Worm (Caenorhabditis elegans) whole organism, young adult: Measurements from ENCODE around the gene rsu-1.

Source experiments
- F39B2.1 ChIP-seq: fragments of 200-800 bp; sonication (Bioruptor generic); IDR thresholded peaks from 2 replicates; pipeline ENCODE4 v1.3.6; 2022; ENCODE audit warnings: missing genetic modification reagents, missing genetic modification characterization, missing compliant biosample characterization
- Y79H2A.3 ChIP-seq: fragments of 200-800 bp; sonication (Bioruptor generic); conservative IDR thresholded peaks from 2 replicates; pipeline ENCODE4 v1.3.6; 2022; ENCODE audit warnings: missing genetic modification reagents, missing genetic modification characterization, missing compliant biosample characterization
- ets-4 ChIP-seq: fragments of 200-800 bp; sonication (Bioruptor generic); optimal IDR thresholded peaks from 2 replicates; lab custom pipeline; 2018; ENCODE audit warnings: mild to moderate bottlenecking, missing genetic modification characterization, missing compliant biosample characterization
- him-1 ChIP-seq: sonication (generic microtip); optimal IDR thresholded peaks from 2 replicates; lab custom pipeline; 2016; ENCODE audit warnings: missing genotype, missing genetic modification reagents, missing genetic modification characterization, missing compliant biosample characterization
- hlh-26 ChIP-seq: fragments of 200-800 bp; sonication (Bioruptor generic); conservative IDR thresholded peaks from 2 replicates; pipeline ENCODE4 v1.3.6; 2022; ENCODE audit warnings: missing genetic modification reagents, missing genetic modification characterization, missing compliant biosample characterization
- hrde-1 ChIP-seq: sonication (generic microtip); optimal IDR thresholded peaks from 2 replicates; lab custom pipeline; 2016; ENCODE audit warnings: missing genetic modification characterization, mild to moderate bottlenecking, missing compliant biosample characterization, moderate library complexity, missing genotype, missing genetic modification reagents, borderline replicate concordance
- let-607 ChIP-seq, 2 experiments: fragments of 200-800 bp in 1 of 2; sonication (Bioruptor generic) in 1 of 2; sonication (generic microtip) in 1 of 2; optimal IDR thresholded peaks; 2 replicates each; lab custom pipeline; 2016 to 2018; ENCODE audit warnings: mild to moderate bottlenecking in 2 of 2, missing compliant biosample characterization in 2 of 2, missing genetic modification characterization in 2 of 2, moderate library complexity in 2 of 2, missing genotype in 1 of 2
- madf-10 ChIP-seq: sonication (generic microtip); optimal IDR thresholded peaks from 2 replicates; lab custom pipeline; 2016; ENCODE audit warnings: mild to moderate bottlenecking, missing genetic modification characterization, missing compliant biosample characterization
- nfya-2 ChIP-seq: fragments of 200-800 bp; sonication (Bioruptor generic); IDR thresholded peaks from 2 replicates; pipeline ENCODE4 v1.3.6; 2022; ENCODE audit warnings: missing genetic modification reagents, missing genetic modification characterization, missing compliant biosample characterization
- nhr-90 ChIP-seq: sonication (generic microtip); optimal IDR thresholded peaks from 2 replicates; lab custom pipeline; 2016; ENCODE audit warnings: missing genotype, mild to moderate bottlenecking, missing genetic modification characterization, missing compliant biosample characterization
- pbrm-1 ChIP-seq: fragments of 200-800 bp; sonication (Bioruptor generic); IDR thresholded peaks from 2 replicates; pipeline ENCODE4 v1.3.6; 2022; ENCODE audit warnings: missing genetic modification reagents, missing genetic modification characterization, missing compliant biosample characterization
- tbp1 ChIP-seq: fragments of 200-800 bp; sonication (Bioruptor generic); optimal IDR thresholded peaks from 2 replicates; lab custom pipeline; 2018; ENCODE audit warnings: mild to moderate bottlenecking, missing genetic modification characterization, missing compliant biosample characterization
- unc-62 ChIP-seq: fragments of 150-350 bp; optimal IDR thresholded peaks from 2 replicates; lab custom pipeline; 2014; ENCODE audit warnings: missing biosample characterization, missing genetic modification reagents, missing genetic modification characterization

DNA sequence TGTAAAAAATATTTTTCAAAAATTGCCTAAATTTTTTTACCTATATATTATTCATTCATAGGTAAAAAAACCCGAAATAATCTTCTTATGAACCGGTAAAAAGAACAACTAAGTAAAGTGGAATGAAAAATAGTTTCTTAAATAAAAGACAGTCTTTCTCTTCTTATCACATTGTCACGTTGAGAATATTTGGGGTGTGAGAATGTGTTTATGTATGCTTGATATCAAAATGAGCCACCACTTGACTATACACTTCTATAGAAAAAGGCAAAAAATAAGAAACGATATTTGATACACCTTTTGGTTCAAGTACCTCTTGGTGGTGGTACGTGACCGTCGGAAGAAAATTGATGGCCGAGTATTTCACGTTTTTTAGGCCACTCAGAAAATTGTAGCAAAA lies 47.7 kb downstream of the rsu-1 start, which contains the start of gene hmit-1.3:
- TF ChIP-seq nhr-90 (tag; lab: Kevin White, UChicago) (no peak), let-607 (tag; optimal IDR thresholded peaks at IDR 0.05; lab: Kevin White, UChicago) (no peak), hlh-26 (no peak), Y79H2A.3 (no peak), pbrm-1 (no peak), ets-4 (no peak), nfya-2 (no peak), unc-62 (GFP tag; lab: Kevin White, UChicago) (no peak), F39B2.1 (GFP tag; lab: Robert Waterston, UW) (no peak), him-1 (tag; lab: Kevin White, UChicago) (no peak), tbp1 (no peak), madf-10 (tag; lab: Kevin White, UChicago) (no peak), hrde-1 (tag; lab: Kevin White, UChicago) (no peak)
